Worm (Caenorhabditis elegans) whole organism, L4/young adult: Measurements from ENCODE around the gene ZK1240.8.

Experiments used
- W03F9.2 ChIP-seq: fragments of 150-350 bp; optimal IDR thresholded peaks from 2 replicates; lab custom pipeline; 2014; ENCODE audit warnings: missing biosample characterization, missing genetic modification characterization
- dao-5 ChIP-seq: sonication (generic microtip); optimal IDR thresholded peaks from 2 replicates; lab custom pipeline; 2016; ENCODE audit warnings: missing genotype, missing genetic modification characterization, moderate library complexity, missing compliant biosample characterization
- him-1 ChIP-seq: sonication (generic microtip); optimal IDR thresholded peaks from 2 replicates; lab custom pipeline; 2016; ENCODE audit warnings: missing genotype, missing genetic modification reagents, missing genetic modification characterization, missing compliant biosample characterization

Gene ZK1240.8

DNA sequence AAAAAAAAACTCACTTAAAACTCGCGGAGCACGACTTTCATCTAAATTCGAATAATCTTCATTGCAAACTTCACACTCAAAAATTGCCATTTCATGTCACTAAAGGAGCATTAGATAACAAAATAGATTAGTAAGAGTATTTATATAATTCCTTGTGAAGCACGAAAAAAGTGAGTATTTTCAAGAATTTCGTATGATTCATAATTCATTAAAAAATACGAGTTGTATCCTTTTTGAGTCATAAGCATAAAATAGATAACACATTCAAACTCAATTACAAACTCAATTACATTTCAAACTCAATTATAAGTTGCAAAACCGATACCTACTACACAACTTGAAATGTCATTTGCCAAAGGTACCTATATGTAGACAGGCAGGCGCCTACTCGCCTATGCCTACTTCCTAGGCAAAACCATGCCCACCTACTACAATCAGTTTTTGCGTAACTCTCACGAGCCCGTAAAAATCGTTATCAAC lies at the start of gene ZK1240.8, which contains the start of gene ZK1240.1:
Gene ZK1240.8 (minus strand): TSS at position 101 of the 480 bp plus-strand sequence.
Gene ZK1240.1 (plus strand): TSS at position 430 of the 480 bp plus-strand sequence.
- TF ChIP-seq him-1 (tag; lab: Kevin White, UChicago): no peak
- no peak for TF ChIP-seq W03F9.2 (tag; lab: Kevin White, UChicago)
- no peak for TF ChIP-seq dao-5

DNA sequence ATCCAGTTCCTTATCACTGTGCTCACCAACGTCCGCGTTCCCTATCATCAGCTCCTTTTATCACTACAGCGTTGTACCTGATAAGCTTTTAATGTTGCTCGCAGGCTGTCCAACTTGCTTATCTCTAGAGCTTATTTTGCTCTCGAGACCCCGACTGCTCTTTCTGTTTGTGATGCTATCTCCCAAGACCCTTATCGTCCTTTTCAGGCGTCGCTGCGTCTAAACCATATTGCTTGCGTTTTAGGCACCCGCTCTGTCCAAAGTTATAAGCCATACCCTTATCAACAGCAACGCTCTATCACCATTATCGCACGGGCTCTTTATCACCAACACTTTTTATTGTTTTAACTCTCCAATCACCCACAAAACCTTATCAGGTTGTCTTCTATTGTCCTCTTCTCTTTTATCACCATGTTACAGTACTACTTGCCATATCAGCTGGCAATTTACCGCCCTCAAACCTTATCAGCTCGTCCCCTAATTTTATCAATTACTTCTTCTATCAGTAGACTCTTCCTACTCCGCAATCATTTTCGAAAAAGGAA lies 49.7 kb upstream of the ZK1240.8 start:
- TF ChIP-seq dao-5 (no peak), W03F9.2 (tag; lab: Kevin White, UChicago) (peak; percentile 18), him-1 (tag; lab: Kevin White, UChicago) (no peak)

DNA sequence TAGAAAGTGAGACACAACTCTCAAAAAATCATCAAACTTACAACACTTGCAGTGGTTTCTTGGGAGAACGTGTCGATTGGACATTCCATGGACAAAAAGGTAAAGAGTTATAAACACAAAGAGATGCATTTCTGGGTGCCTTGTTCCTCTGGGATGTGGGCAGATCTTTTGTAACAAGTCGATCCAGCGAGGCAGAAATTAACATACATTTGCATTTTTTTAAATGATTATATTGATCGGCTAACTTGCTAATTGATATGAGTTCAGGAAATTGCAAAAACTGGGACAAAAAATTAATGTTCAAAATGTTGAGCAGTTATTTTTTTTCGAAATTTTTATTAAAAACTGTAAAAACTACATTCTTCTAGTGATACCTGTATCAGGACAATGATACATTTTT lies 48.9 kb upstream of the ZK1240.8 start, which contains the start of gene F16G10.6:
Gene F16G10.6 (minus strand): TSS at position 101 of the 400 bp plus-strand sequence.
- no peak for TF ChIP-seq dao-5
- TF ChIP-seq him-1 (tag; lab: Kevin White, UChicago): no peak
- TF ChIP-seq W03F9.2 (tag; lab: Kevin White, UChicago): no peak

DNA sequence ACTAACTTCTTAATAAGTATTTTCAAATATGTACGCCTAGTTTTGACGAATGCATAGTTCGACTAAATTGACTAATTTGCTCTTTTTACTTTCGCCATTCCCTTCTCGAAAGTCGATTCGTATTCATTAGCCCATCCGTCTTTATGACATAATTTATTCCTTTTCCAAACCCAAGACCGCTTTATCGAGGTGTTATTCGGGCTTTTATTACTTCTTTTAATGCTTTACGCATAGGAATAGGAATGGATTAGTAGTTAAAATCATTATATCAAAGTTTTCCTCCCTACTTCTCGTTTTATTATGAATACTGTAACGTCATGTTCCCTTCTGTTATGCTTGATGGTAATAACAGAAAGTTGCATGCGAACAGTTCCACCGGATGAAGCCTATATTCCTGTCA lies 46.1 kb upstream of the ZK1240.8 start, which contains the start of gene F16G10.2:
Gene F16G10.2 (plus strand): TSS at position 301 of the 400 bp plus-strand sequence.
- TF ChIP-seq him-1 (tag; lab: Kevin White, UChicago) (no peak), W03F9.2 (tag; lab: Kevin White, UChicago) (no peak)

DNA sequence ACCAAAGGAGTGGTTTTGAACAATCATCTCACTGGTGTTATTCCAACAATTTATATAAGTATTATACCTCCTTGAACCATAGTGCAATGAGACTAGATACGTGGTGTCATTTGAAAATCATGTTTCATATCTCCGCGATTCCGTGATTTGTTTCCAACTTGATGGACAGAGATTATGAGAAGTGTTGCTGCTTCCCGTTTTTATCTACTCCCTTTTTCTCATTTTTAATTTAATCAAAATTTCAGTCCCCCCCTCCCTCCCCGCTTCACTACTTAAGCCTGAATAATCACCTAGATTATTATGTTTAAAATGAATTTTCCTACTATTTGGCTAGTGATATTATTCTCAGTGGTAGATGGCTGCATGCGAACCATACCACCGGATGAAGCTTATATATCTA lies 43.2 kb upstream of the ZK1240.8 start, which contains the start of gene F16G10.3:
Gene F16G10.3 (plus strand): TSS at position 301 of the 400 bp plus-strand sequence.
- TF ChIP-seq him-1 (tag; lab: Kevin White, UChicago) (no peak), W03F9.2 (tag; lab: Kevin White, UChicago) (no peak), dao-5 (no peak)

DNA sequence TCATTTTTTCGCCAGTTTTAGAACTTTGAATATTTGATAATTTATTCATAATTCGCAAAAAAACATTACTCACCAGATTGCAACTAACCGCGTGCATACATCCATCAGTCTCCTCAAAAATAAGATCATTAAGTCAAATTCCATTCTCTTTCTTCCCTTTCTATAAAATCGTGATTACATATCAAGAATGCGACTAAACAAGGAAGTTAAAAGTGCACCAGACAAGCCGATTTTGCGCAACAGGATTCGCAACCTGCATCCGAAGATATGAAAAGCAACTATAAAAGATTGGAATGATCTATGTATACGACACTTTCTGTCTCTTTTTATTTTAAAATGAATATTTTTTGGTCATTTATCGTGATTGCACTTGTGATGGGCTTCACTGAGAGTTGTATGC lies 40.1 kb upstream of the ZK1240.8 start, which contains the start of gene hpo-25:
Gene hpo-25 (plus strand): TSS at position 301 of the 400 bp plus-strand sequence.
- TF ChIP-seq him-1 (tag; lab: Kevin White, UChicago) (no peak), dao-5 (no peak)

DNA sequence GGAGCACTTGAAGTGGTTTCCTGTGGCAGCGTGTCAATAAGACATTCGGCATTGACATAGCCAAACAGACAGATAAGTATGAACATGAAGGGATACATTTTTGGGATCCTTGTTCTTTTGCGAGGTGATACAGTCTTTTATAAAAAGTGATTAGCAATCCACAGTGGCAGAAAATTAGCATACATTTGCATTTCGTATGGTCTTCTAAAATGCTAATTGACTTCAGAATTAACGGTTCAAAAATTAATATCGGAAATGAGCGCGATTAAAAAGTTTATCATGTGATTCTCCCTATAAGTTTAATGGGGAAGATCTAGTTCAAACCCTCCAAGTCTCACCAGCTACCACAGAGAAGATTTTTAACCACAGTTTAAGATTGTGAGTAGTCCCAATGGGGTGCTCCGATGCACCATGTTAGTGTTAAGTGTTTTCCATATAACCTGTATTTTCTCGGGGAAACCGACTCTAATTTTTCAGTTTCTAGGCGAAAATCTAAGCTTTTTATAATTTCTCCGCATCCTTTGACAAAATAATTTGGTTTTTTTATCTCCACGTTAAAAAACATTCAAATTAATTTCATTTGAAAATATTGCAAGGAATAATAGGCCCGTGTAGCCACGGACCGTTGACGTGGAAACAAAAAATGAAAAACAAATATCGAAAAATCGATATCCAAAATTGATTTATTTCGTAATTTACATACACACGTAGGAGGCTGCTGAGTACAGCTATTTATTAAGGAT lies 37.9 kb upstream of the ZK1240.8 start, which contains the start of the genes F43C11.12 and F16G10.5:
Gene F43C11.12 (minus strand): TSS at position 101 of the 743 bp plus-strand sequence.
Gene F16G10.5 (plus strand): TSS at position 693 of the 743 bp plus-strand sequence.
- no peak for TF ChIP-seq dao-5
- TF ChIP-seq him-1 (tag; lab: Kevin White, UChicago): no peak
- TF ChIP-seq W03F9.2 (tag; lab: Kevin White, UChicago): no peak

DNA sequence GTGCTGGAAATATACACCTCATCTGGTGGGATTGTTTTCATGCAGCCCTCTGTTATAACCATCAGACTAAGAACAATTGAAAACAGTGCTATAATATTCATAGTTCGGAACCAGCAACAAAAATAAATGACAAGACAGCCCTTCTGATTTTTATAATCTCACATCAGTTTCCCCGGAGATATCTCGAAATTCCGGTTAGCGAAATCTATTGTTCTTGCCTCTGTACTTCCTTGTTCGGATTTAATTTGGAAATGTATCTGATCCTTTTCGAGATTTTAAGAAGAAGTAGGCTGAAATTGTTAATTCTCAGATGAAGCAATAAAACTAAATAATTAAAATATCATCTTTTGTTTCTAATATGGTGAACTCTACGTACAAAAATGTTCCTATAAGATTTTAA lies 34.8 kb upstream of the ZK1240.8 start, which contains the start of gene F43C11.11:
Gene F43C11.11 (minus strand): TSS at position 101 of the 400 bp plus-strand sequence.
- TF ChIP-seq him-1 (tag; lab: Kevin White, UChicago) (no peak), dao-5 (no peak), W03F9.2 (tag; lab: Kevin White, UChicago) (no peak)

DNA sequence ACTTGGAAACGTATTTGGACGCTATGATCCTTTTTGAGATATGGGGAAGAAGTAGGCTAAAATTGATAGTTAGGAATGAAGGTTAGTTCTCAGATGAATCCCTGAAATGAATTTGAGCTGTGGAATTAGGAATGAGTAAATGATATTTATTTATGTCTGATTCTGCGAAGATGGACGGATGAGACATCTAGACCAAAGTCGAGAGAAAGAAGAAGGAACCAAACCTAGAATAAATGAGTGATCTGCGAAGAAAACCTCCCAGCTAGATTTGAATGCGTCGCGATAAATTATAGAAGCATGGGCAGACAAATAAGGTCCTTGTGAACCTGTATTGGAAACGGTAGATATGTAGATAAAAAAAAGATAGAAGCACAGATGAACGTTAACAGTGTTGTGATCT lies 31.1 kb upstream of the ZK1240.8 start, which contains the start of gene F43C11.16:
Gene F43C11.16 (minus strand): TSS at position 101 of the 400 bp plus-strand sequence.
- no peak for TF ChIP-seq dao-5
- no peak for TF ChIP-seq him-1 (tag; lab: Kevin White, UChicago)
- no peak for TF ChIP-seq W03F9.2 (tag; lab: Kevin White, UChicago)

DNA sequence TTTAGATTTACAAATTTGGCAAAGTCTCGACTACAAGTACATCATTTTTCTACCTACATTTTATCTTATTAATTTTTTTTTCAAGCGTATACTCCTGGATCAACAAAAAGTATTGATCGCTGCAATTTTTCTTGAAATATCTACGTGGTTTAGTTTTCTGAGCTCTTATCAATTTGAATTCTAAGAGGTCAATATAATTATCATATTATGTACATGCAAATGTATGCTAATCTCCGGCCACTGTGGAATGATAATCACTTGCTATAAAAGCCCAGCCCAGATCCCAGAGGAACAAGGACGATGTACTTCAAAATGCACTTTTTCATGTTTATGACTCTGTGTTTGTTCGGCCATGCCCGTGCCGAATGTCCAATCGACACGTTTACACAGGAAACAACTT lies 27.9 kb upstream of the ZK1240.8 start, which contains the start of gene F43C11.1:
Gene F43C11.1 (plus strand): TSS at position 301 of the 400 bp plus-strand sequence.
- TF ChIP-seq him-1 (tag; lab: Kevin White, UChicago) (no peak), dao-5 (no peak), W03F9.2 (tag; lab: Kevin White, UChicago) (no peak)

DNA sequence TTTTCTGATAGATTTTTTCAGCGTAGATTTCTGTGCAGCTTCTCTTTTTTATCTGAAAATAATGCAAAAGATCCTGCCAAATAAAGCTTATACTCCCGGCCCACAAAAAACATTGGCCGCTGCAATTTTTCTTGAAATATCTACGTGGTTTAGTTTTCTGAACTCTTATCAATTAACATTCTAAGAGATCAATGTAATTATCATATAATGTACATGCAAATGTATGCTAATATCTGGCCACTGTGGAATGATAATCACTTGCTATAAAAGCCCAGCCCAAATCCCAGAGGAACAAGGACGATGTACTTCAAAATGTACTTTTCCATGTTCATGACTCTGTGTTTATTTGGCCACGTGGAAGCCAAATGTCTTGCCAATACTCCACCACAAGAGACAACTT lies 25.6 kb upstream of the ZK1240.8 start, which contains the start of gene F43C11.2:
Gene F43C11.2 (plus strand): TSS at position 301 of the 400 bp plus-strand sequence.
- no peak for TF ChIP-seq him-1 (tag; lab: Kevin White, UChicago)
- no peak for TF ChIP-seq W03F9.2 (tag; lab: Kevin White, UChicago)
- no peak for TF ChIP-seq dao-5

DNA sequence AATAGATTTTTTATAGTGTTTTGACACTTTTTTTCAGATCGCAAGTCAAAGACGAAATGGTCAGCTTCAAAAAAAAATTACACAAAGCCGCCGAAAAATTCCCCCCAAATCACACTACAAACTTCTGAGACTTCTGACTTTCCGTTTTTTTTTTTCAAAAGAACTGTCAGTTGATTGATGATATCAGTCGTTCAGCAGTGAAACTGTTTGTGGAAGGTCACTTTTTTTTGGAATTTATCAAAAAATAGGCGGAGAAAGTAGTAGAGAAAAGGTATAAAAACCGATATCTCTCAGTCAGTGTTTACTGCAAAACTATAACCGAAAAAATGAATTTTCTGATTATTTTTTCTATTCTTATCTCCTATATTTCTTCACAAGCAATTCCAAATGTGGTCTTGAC lies 24.1 kb upstream of the ZK1240.8 start, which contains the start of gene F43C11.3:
Gene F43C11.3 (plus strand): TSS at position 301 of the 400 bp plus-strand sequence.
- TF ChIP-seq dao-5 (no peak), W03F9.2 (tag; lab: Kevin White, UChicago) (no peak), him-1 (tag; lab: Kevin White, UChicago) (no peak)

DNA sequence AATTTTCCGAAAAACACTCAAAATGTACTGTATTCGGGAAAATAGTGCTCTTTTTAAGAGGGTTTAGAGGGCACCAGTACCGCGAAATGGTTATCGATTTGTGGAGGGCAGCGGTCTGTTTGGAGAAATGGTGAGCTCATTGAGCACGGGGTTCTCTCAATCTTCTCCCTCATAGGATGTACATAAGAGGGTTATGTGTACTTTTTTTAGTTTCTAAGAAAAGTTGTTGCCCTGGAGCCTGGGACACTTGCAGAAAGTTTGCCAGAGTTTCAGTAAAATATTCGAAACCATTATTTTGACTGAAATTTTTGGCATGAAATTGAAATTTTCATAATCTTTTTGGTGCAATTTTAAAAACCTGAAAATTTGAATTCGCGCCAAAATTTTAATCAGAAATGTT lies 23.7 kb upstream of the ZK1240.8 start, which contains the start of gene F43C11.10:
Gene F43C11.10 (minus strand): TSS at position 101 of the 400 bp plus-strand sequence.
- no peak for TF ChIP-seq dao-5
- no peak for TF ChIP-seq him-1 (tag; lab: Kevin White, UChicago)
- no peak for TF ChIP-seq W03F9.2 (tag; lab: Kevin White, UChicago)
